Fruit fly (Drosophila melanogaster): Measurements from ENCODE around the gene PIG-H.

The PIG-H gene

DNA sequence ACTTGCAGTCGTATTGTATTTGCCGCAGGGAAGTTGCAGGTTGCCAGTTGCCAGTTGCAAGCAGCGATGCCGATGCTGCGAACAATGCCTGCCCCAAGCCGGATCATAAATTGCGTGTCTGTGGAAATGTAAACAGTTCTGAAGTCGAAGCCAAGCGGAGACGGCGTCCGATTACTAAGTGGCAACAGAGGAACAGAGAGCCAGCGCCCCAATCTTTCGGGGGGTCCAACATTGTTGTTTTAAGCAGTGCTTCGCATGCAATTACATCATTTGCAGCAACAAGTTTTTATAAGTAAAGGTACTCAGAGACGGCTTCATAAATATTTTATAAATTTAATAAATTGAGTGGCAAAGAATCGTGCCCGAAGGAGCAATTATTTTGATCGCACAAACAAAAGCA, 45.2 kb upstream of the PIG-H start:
- no peak for TF ChIP-seq Deaf1 (tag; optimal IDR thresholded peaks at IDR 0.05)
- TF ChIP-seq sens (GFP tag) = peak; percentile 26
- TF ChIP-seq cad (GFP tag; optimal IDR thresholded peaks at IDR 0.05) = peak; percentile 23

DNA sequence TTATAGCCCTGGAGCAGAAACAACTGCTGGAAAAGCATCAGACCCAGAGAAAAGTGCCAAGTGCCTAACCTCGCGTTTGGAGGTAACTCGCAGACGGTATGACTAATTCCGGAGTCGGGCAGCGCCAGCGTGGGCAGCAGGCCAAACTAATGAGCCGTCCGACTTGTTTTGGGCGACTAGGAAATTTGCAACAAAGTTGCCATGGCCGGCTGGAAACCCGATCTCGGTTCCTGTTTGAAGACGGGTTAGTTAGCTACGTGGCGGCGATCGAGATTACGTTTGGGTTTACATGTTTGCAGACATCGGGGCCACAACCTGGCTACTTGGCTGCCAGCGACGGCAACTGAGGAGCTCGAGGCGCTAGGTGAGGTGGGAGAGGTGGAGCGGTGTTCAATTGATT, 42.6 kb upstream of the PIG-H start:
- TF ChIP-seq sens-2 (GFP tag; IDR thresholded peaks at IDR 0.05) (no peak), danr (GFP tag; IDR thresholded peaks at IDR 0.05) (no peak), HLH3B (GFP tag; IDR thresholded peaks at IDR 0.05) (no peak), psq (GFP tag; optimal IDR thresholded peaks at IDR 0.05) (no peak), sr (GFP tag; IDR thresholded peaks at IDR 0.05) (no peak), CG17912 (GFP tag; optimal IDR thresholded peaks at IDR 0.05) (no peak), Sox102F (GFP tag; optimal IDR thresholded peaks at IDR 0.05) (no peak), kay (GFP tag; optimal IDR thresholded peaks at IDR 0.05) (no peak), dan (GFP tag; IDR thresholded peaks at IDR 0.05) (no peak), wor (GFP tag; IDR thresholded peaks at IDR 0.05) (no peak), Fer1 (GFP tag; optimal IDR thresholded peaks at IDR 0.05) (no peak), jumu (GFP tag; optimal IDR thresholded peaks at IDR 0.05) (no peak), ewg (GFP tag; optimal IDR thresholded peaks at IDR 0.05) (no peak), CG12155 (GFP tag; optimal IDR thresholded peaks at IDR 0.05) (no peak), Rx (GFP tag; IDR thresholded peaks at IDR 0.05) (no peak), Scr (GFP tag; IDR thresholded peaks at IDR 0.05; ENCODE audit: partially characterized antibody) (no peak)

dm6 chr3R:7961348-7961747, 38.3 kb upstream of the PIG-H start:
- TF ChIP-seq CG34422 (GFP tag; IDR thresholded peaks at IDR 0.05) = no peak
- no peak for TF ChIP-seq CG3838 (GFP tag; optimal IDR thresholded peaks at IDR 0.05)
- TF ChIP-seq kni (GFP tag; optimal IDR thresholded peaks at IDR 0.05) = no peak
- no peak for TF ChIP-seq zf30C (GFP tag; optimal IDR thresholded peaks at IDR 0.05)
- no peak for TF ChIP-seq CG16863 (GFP tag; optimal IDR thresholded peaks at IDR 0.05)
- TF ChIP-seq Nf-YB (GFP tag; optimal IDR thresholded peaks at IDR 0.05) = peak; percentile 69

dm6 chr3R:7962778-7963494, 36.7 kb upstream of the PIG-H start:
- TF ChIP-seq CG13424 (tag; optimal IDR thresholded peaks at IDR 0.05) = no peak
- no peak for TF ChIP-seq Dip2 (GFP tag; IDR thresholded peaks at IDR 0.05)
- TF ChIP-seq CG14014 (GFP tag; IDR thresholded peaks at IDR 0.05) = no peak
- TF ChIP-seq CG3163 (GFP tag; optimal IDR thresholded peaks at IDR 0.05) = no peak
- peak; percentile 48 for TF ChIP-seq Sox102F (GFP tag; optimal IDR thresholded peaks at IDR 0.05)
- TF ChIP-seq row (GFP tag; IDR thresholded peaks at IDR 0.05) = peak; percentile 37; the same call in 2 of the 3 replicates
- no peak for TF ChIP-seq sna (GFP tag; IDR thresholded peaks at IDR 0.05; ENCODE audit: partially characterized antibody)
- no peak for TF ChIP-seq CG11085 (GFP tag; IDR thresholded peaks at IDR 0.05)
- TF ChIP-seq HLH4C (GFP tag; IDR thresholded peaks at IDR 0.05; ENCODE audit: partially characterized antibody) = no peak
- peak; percentile 16; the same call in 1 of the 2 replicates for TF ChIP-seq peb (GFP tag; IDR thresholded peaks at IDR 0.05)
- TF ChIP-seq CG30431 (GFP tag; optimal IDR thresholded peaks at IDR 0.05) = peak; percentile 51
- peak; percentile 40 for TF ChIP-seq CG15479 (GFP tag; optimal IDR thresholded peaks at IDR 0.05)
- TF ChIP-seq fd96Cb (tag; optimal IDR thresholded peaks at IDR 0.05) = peak; percentile 68
- no peak for TF ChIP-seq fd64A (GFP tag; optimal IDR thresholded peaks at IDR 0.05)
- no peak for TF ChIP-seq CTCF (GFP tag; optimal IDR thresholded peaks at IDR 0.05)
- TF ChIP-seq pum (GFP tag; optimal IDR thresholded peaks at IDR 0.05) = peak; percentile 30
- no peak for TF ChIP-seq MBD-R2 (GFP tag; IDR thresholded peaks at IDR 0.05)
- no peak for TF ChIP-seq Oaz (GFP tag; IDR thresholded peaks at IDR 0.05)
- TF ChIP-seq ERR (GFP tag; optimal IDR thresholded peaks at IDR 0.05) = no peak
- TF ChIP-seq CG7271 (tag; optimal IDR thresholded peaks at IDR 0.05) = no peak
- TF ChIP-seq Lpt (GFP tag; optimal IDR thresholded peaks at IDR 0.05) = no peak
- TF ChIP-seq luna (GFP tag; optimal IDR thresholded peaks at IDR 0.05) = no peak
- TF ChIP-seq jumu (GFP tag; optimal IDR thresholded peaks at IDR 0.05) = no peak
- TF ChIP-seq CG1602 (GFP tag; optimal IDR thresholded peaks at IDR 0.05) = peak; percentile 42
- TF ChIP-seq CG15269 (tag; optimal IDR thresholded peaks at IDR 0.05) = no peak

All from whole organism, embryonic.